Fruit fly (Drosophila melanogaster) whole organism, embryonic: ENCODE results near the gene CG31268.
A peak's percentile ranks its signal among the peaks of the same experiment; 100 is the strongest.

ENCODE experiments used
- Abd-B ChIP-seq: fragments of 200-800 bp; sonication (Bioruptor generic); optimal IDR thresholded peaks from 2 replicates; lab custom pipeline; 2018; ENCODE audit warnings: missing biosample characterization, mild to moderate bottlenecking, missing genetic modification characterization, moderate library complexity
- BEAF-32 ChIP-seq: fragments of 200-800 bp; sonication (Bioruptor generic); optimal IDR thresholded peaks from 3 replicates; lab custom pipeline; 2017; ENCODE audit warnings: missing biosample characterization, missing genetic modification characterization, mild to moderate bottlenecking, moderate library complexity, missing genetic modification reagents
- CG10267 ChIP-seq: fragments of 200-800 bp; sonication (Bioruptor generic); optimal IDR thresholded peaks from 2 replicates; lab custom pipeline; 2018; ENCODE audit warnings: missing biosample characterization, mild to moderate bottlenecking, missing genetic modification characterization, moderate library complexity
- CG13287 ChIP-seq: fragments of 200-800 bp; sonication (Bioruptor generic); IDR thresholded peaks from 2 replicates; pipeline ENCODE4 v1.3.6; 2022; ENCODE audit warnings: missing biosample characterization, missing genetic modification characterization; ENCODE audit not compliant: partially characterized antibody
- CG13424 ChIP-seq: fragments of 200-800 bp; sonication (Bioruptor generic); optimal IDR thresholded peaks from 2 replicates; lab custom pipeline; 2019; ENCODE audit warnings: missing biosample characterization, mild to moderate bottlenecking, missing genetic modification characterization, moderate library complexity
- CG1603 ChIP-seq: fragments of 200-800 bp; sonication (Bioruptor generic); optimal IDR thresholded peaks from 2 replicates; lab custom pipeline; 2019; ENCODE audit warnings: missing biosample characterization, mild to moderate bottlenecking, missing genetic modification characterization, moderate library complexity
- CG2202 ChIP-seq: fragments of 200-800 bp; sonication (Bioruptor generic); optimal IDR thresholded peaks from 2 replicates; lab custom pipeline; 2018; ENCODE audit warnings: missing biosample characterization, mild to moderate bottlenecking, missing genetic modification characterization
- CG30020 ChIP-seq: fragments of 200-800 bp; optimal IDR thresholded peaks from 2 replicates; lab custom pipeline; 2019; ENCODE audit warnings: missing biosample characterization, mild to moderate bottlenecking, missing genetic modification characterization, moderate library complexity
- CG33557 ChIP-seq: fragments of 200-800 bp; sonication (Bioruptor generic); optimal IDR thresholded peaks from 2 replicates; lab custom pipeline; 2019; ENCODE audit warnings: missing biosample characterization, mild to moderate bottlenecking, missing genetic modification characterization, moderate library complexity
- CG34376 ChIP-seq: fragments of 200-800 bp; sonication (Bioruptor generic); optimal IDR thresholded peaks from 2 replicates; lab custom pipeline; 2018; ENCODE audit warnings: missing biosample characterization, mild to moderate bottlenecking, missing genetic modification characterization
- CG3995 ChIP-seq: fragments of 200-800 bp; sonication (Bioruptor generic); optimal IDR thresholded peaks from 3 replicates; lab custom pipeline; 2016; ENCODE audit warnings: missing biosample characterization, missing genetic modification characterization
- CG6254 ChIP-seq: fragments of 200-800 bp; sonication (Bioruptor generic); optimal IDR thresholded peaks from 3 replicates; lab custom pipeline; 2017; ENCODE audit warnings: mild to moderate bottlenecking, missing biosample characterization, missing genetic modification reagents, missing genetic modification characterization
- CG6791 ChIP-seq: fragments of 200-800 bp; sonication (Bioruptor generic); IDR thresholded peaks from 3 replicates; pipeline ENCODE4 v1.3.6; 2022; ENCODE audit warnings: missing biosample characterization, missing genetic modification characterization; ENCODE audit not compliant: partially characterized antibody
- CHES-1-like ChIP-seq: fragments of 200-800 bp; sonication (Bioruptor generic); optimal IDR thresholded peaks from 2 replicates; lab custom pipeline; 2016; ENCODE audit warnings: missing biosample characterization, missing genetic modification characterization
- CoRest ChIP-seq: fragments of 200-800 bp; sonication (Bioruptor generic); optimal IDR thresholded peaks from 3 replicates; lab custom pipeline; 2018; ENCODE audit warnings: missing biosample characterization, mild to moderate bottlenecking, missing genetic modification characterization, moderate library complexity
- Dek ChIP-seq: fragments of 200-800 bp; sonication (Bioruptor generic); optimal IDR thresholded peaks from 3 replicates; lab custom pipeline; 2019; ENCODE audit warnings: missing biosample characterization, mild to moderate bottlenecking, missing genetic modification characterization, moderate library complexity
- Doc3 ChIP-seq: fragments of 200-800 bp; sonication (Bioruptor generic); IDR thresholded peaks from 3 replicates; pipeline ENCODE4 v1.3.6; 2022; ENCODE audit warnings: missing biosample characterization, missing genetic modification characterization; ENCODE audit not compliant: partially characterized antibody
- Dp ChIP-seq: fragments of 200-800 bp; sonication (Bioruptor generic); optimal IDR thresholded peaks from 2 replicates; lab custom pipeline; 2018; ENCODE audit warnings: missing biosample characterization, mild to moderate bottlenecking, missing genetic modification characterization, moderate library complexity
- E2f2 ChIP-seq: fragments of 200-800 bp; sonication (Bioruptor generic); IDR thresholded peaks from 2 replicates; pipeline ENCODE4 v1.3.6; 2022; ENCODE audit warnings: missing biosample characterization, missing genetic modification characterization
- HmgZ ChIP-seq: fragments of 200-800 bp; sonication (Bioruptor generic); optimal IDR thresholded peaks from 2 replicates; lab custom pipeline; 2018; ENCODE audit warnings: missing biosample characterization, mild to moderate bottlenecking, missing genetic modification characterization
- NC2β ChIP-seq: fragments of 200-800 bp; sonication (Bioruptor generic); optimal IDR thresholded peaks from 2 replicates; lab custom pipeline; 2016; ENCODE audit warnings: missing biosample characterization, missing genetic modification characterization
- Opbp ChIP-seq: fragments of 200-800 bp; sonication (Bioruptor generic); IDR thresholded peaks from 3 replicates; pipeline ENCODE4 v1.3.6; 2022; ENCODE audit warnings: missing biosample characterization, missing genetic modification characterization; ENCODE audit not compliant: partially characterized antibody
- Ptx1 ChIP-seq: fragments of 200-800 bp; sonication (Bioruptor generic); IDR thresholded peaks from 2 replicates; pipeline ENCODE4 v1.3.6; 2022; ENCODE audit warnings: missing biosample characterization, missing genetic modification characterization
- Sox100B ChIP-seq: fragments of 200-800 bp; sonication (Bioruptor generic); optimal IDR thresholded peaks from 3 replicates; lab custom pipeline; 2018; ENCODE audit warnings: missing biosample characterization, mild to moderate bottlenecking, missing genetic modification characterization
- Sry-δ ChIP-seq: fragments of 200-800 bp; sonication (Bioruptor generic); optimal IDR thresholded peaks from 2 replicates; lab custom pipeline; 2016; ENCODE audit warnings: missing biosample characterization, missing genetic modification characterization
- amos ChIP-seq: fragments of 200-800 bp; sonication (Bioruptor generic); IDR thresholded peaks from 2 replicates; pipeline ENCODE4 v1.3.6; 2022; ENCODE audit warnings: missing biosample characterization, missing genetic modification characterization; ENCODE audit not compliant: partially characterized antibody
- ap ChIP-seq: fragments of 200-800 bp; sonication (Bioruptor generic); IDR thresholded peaks from 2 replicates; pipeline ENCODE4 v1.3.6; 2022; ENCODE audit warnings: missing biosample characterization, missing genetic modification characterization
- disco-r ChIP-seq: fragments of 200-800 bp; sonication (Bioruptor generic); optimal IDR thresholded peaks from 2 replicates; lab custom pipeline; 2016; ENCODE audit warnings: missing biosample characterization, missing genetic modification characterization
- gcm2 ChIP-seq: fragments of 200-800 bp; sonication (Bioruptor generic); optimal IDR thresholded peaks from 2 replicates; lab custom pipeline; 2016; ENCODE audit warnings: missing biosample characterization, missing genetic modification characterization
- ind ChIP-seq: fragments of 200-800 bp; sonication (Bioruptor generic); optimal IDR thresholded peaks from 3 replicates; lab custom pipeline; 2016; ENCODE audit warnings: missing biosample characterization, missing genetic modification characterization
- insv ChIP-seq, 2 experiments: fragments of 200-800 bp; sonication (Bioruptor generic); optimal IDR thresholded peaks; 3 replicates each; lab custom pipeline; 2016 to 2018; ENCODE audit warnings: missing biosample characterization in 2 of 2, missing genetic modification characterization in 2 of 2
- kni ChIP-seq: fragments of 200-800 bp; sonication (Bioruptor generic); optimal IDR thresholded peaks from 3 replicates; lab custom pipeline; 2017; ENCODE audit warnings: mild to moderate bottlenecking, missing biosample characterization, missing genetic modification reagents, missing genetic modification characterization
- knrl ChIP-seq: fragments of 200-800 bp; sonication (Bioruptor generic); IDR thresholded peaks from 3 replicates; pipeline ENCODE4 v1.3.6; 2022; ENCODE audit warnings: missing biosample characterization, missing genetic modification characterization; ENCODE audit not compliant: partially characterized antibody
- lilli ChIP-seq: fragments of 200-800 bp; sonication (Bioruptor generic); optimal IDR thresholded peaks from 3 replicates; lab custom pipeline; 2016; ENCODE audit warnings: missing biosample characterization, missing genetic modification characterization
- luna ChIP-seq: fragments of 200-800 bp; sonication (Bioruptor generic); optimal IDR thresholded peaks from 2 replicates; lab custom pipeline; 2016; ENCODE audit warnings: missing biosample characterization, missing genetic modification characterization
- mam ChIP-seq: fragments of 200-800 bp; sonication (Bioruptor generic); optimal IDR thresholded peaks from 3 replicates; lab custom pipeline; 2016; ENCODE audit warnings: missing biosample characterization, missing genetic modification characterization
- nmo ChIP-seq: fragments of 200-800 bp; sonication (Bioruptor generic); optimal IDR thresholded peaks from 2 replicates; lab custom pipeline; 2018; ENCODE audit warnings: missing biosample characterization, mild to moderate bottlenecking, missing genetic modification characterization, moderate library complexity
- pzg ChIP-seq: fragments of 200-800 bp; sonication (Bioruptor generic); optimal IDR thresholded peaks from 3 replicates; lab custom pipeline; 2018; ENCODE audit warnings: missing biosample characterization, mild to moderate bottlenecking, missing genetic modification characterization, moderate library complexity
- row ChIP-seq: fragments of 200-800 bp; sonication (Bioruptor generic); IDR thresholded peaks from 3 replicates; pipeline ENCODE4 v1.3.6; 2022; ENCODE audit warnings: missing biosample characterization, missing genetic modification characterization
- seq ChIP-seq: fragments of 200-800 bp; sonication (Bioruptor generic); IDR thresholded peaks from 2 replicates; pipeline ENCODE4 v1.3.6; 2022; ENCODE audit warnings: missing biosample characterization, missing genetic modification characterization
- sna ChIP-seq: fragments of 200-800 bp; sonication (Bioruptor generic); IDR thresholded peaks from 2 replicates; pipeline ENCODE4 v1.3.6; 2022; ENCODE audit warnings: missing biosample characterization, missing genetic modification characterization; ENCODE audit not compliant: partially characterized antibody
- stwl ChIP-seq: fragments of 200-800 bp; sonication (Bioruptor generic); optimal IDR thresholded peaks from 3 replicates; lab custom pipeline; 2018; ENCODE audit warnings: missing biosample characterization, mild to moderate bottlenecking, missing genetic modification characterization, moderate library complexity
- vnd ChIP-seq: fragments of 200-800 bp; sonication (Bioruptor generic); IDR thresholded peaks from 3 replicates; pipeline ENCODE4 v1.3.6; 2022; ENCODE audit warnings: missing biosample characterization, missing genetic modification characterization; ENCODE audit not compliant: partially characterized antibody
- zen2 ChIP-seq: fragments of 200-800 bp; sonication (Bioruptor generic); IDR thresholded peaks from 3 replicates; pipeline ENCODE4 v1.3.6; 2022; ENCODE audit warnings: missing biosample characterization, missing genetic modification characterization; ENCODE audit not compliant: partially characterized antibody
- zfh2 ChIP-seq: fragments of 200-800 bp; sonication (Bioruptor generic); optimal IDR thresholded peaks from 2 replicates; lab custom pipeline; 2016; ENCODE audit warnings: missing biosample characterization, missing genetic modification characterization

Gene CG31268

DNA sequence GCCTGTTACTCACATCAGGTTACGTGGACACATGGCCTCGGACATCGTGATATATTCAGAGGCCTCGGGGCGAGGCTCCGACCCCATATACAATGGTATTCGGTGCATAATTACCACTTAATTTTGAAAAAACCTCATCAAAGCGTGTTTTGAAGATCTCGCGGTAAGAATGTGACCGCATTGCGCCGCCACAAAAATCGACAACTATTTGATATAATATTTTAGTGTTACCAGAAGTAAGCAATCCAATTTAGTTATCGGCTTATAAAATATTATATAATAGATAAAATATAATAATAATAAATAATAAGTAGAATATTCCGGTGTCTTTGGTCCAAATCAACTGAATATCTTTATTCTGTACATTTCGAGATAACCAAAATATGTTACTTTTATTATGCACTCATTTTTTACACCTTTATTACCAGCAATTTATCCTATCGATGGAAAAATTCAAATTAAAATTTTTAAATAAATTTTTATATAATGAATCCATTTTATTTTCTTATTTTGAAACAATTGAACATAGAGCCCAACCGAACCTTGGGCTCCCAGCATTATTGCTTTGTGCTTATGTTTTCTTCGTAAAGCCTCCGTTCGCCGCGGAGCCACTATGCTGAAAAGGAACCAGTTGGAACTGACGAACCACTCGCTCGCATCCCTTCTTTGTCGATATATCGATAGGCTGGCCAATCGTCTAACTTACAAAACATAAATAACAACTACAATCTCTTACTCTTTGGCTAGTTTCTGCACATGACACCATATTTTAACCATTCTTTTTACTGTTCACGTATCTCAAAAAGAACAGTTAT lies 8.6 kb downstream of the CG31268 start, which contains the start of the genes CG18213 and Trm7-32 (continued):
- TF ChIP-seq CG34376 (GFP tag; lab: Kevin White, UChicago) (no peak), seq (no peak), BEAF-32 (GFP tag; lab: Kevin White, UChicago) (peak; percentile 78), knrl (GFP tag; lab: Robert Waterston, UW) (peak; percentile 84), CG6254 (GFP tag; lab: Kevin White, UChicago) (peak; percentile 6), mam (peak; percentile 40), gcm2 (GFP tag; lab: Kevin White, UChicago) (no peak), luna (GFP tag; lab: Kevin White, UChicago) (peak; percentile 3), ind (GFP tag; lab: Kevin White, UChicago) (peak; percentile 3), row (GFP tag; lab: Robert Waterston, UW) (peak; percentile 89), vnd (GFP tag; lab: Robert Waterston, UW) (peak; percentile 86), CG2202 (tag; lab: Kevin White, UChicago) (no peak), NC2β (GFP tag; lab: Kevin White, UChicago) (no peak), Sry-δ (peak; percentile 77), HmgZ (peak; percentile 27), Sox100B (peak; percentile 1), ap (GFP tag; lab: Robert Waterston, UW) (no peak), amos (GFP tag; lab: Robert Waterston, UW) (peak; percentile 86), lilli (peak; percentile 32), Doc3 (GFP tag; lab: Robert Waterston, UW) (peak; percentile 76), insv (GFP tag; optimal IDR thresholded peaks at IDR 0.05; lab: Kevin White, UChicago) (peak in 1 of 2 experiments; percentile 18), CHES-1-like (GFP tag; lab: Kevin White, UChicago) (peak; percentile 29), Dp (peak; percentile 71)

DNA sequence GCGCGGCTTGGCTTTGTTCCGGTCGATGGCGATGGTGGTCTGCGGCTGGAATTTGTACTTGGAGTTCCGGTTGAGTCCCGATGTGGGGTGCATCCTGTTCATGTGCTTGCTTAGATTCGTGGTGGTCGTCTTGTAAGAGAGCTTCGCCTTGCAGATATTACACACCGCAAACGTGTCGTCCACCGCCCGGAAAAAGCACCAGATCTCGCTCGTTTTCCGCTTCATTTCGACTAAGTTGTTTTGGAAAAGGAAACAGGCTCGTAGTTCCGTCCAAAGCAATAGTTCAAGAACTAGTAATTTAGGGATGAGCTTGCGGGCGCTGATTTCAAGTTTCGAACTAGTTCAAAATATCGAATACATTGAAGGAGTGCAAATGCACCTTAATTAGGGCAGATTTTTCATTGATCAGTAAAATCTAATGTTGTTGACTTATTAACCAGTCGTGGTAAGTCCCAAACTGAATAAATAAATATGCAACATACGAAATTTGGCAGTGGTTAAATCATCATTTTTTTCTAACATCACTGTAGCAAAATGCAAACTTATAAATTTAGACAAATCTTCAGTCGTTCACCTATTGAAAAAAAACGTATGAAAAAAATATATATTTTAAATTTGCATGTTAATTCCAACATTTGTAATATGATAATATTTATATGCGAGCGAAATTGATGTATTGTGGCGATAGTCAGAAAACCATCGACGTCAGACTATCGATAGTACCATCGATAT lies 11.4 kb downstream of the CG31268 start, which contains the start of the genes bdwf and Patr-1:
Gene bdwf, minus strand, starts transcription at position 299 of the 732 bp plus-strand sequence.
Gene Patr-1, plus strand, starts transcription at position 727 of the 732 bp plus-strand sequence.
- TF ChIP-seq stwl (tag; lab: Kevin White, UChicago) (peak; percentile 32), CoRest (tag; lab: Kevin White, UChicago) (peak; percentile 46), nmo (peak; percentile 69), pzg (GFP tag; lab: Kevin White, UChicago) (peak; percentile 51), CG13287 (peak; percentile 89), zfh2 (GFP tag; lab: Kevin White, UChicago) (peak; percentile 2), sna (GFP tag; lab: Robert Waterston, UW) (peak; percentile 77), CG13424 (tag; lab: Kevin White, UChicago) (peak; percentile 41), CG30020 (tag; lab: Kevin White, UChicago) (peak; percentile 44), Ptx1 (GFP tag; lab: Robert Waterston, UW) (no peak), Doc3 (GFP tag; lab: Robert Waterston, UW) (peak; percentile 85), BEAF-32 (GFP tag; lab: Kevin White, UChicago) (peak; percentile 95), CG6791 (GFP tag; lab: Robert Waterston, UW) (peak; percentile 92), E2f2 (GFP tag; lab: Robert Waterston, UW) (peak; percentile 45), CG10267 (peak; percentile 44), CG1603 (tag; lab: Kevin White, UChicago) (peak; percentile 3), Dek (tag; lab: Kevin White, UChicago) (peak; percentile 36), disco-r (GFP tag; lab: Kevin White, UChicago) (peak; percentile 16), Opbp (peak; percentile 89), CG33557 (GFP tag; lab: Kevin White, UChicago) (no peak), CG3995 (GFP tag; lab: Kevin White, UChicago) (peak; percentile 92), kni (peak; percentile 67), zen2 (GFP tag; lab: Robert Waterston, UW) (peak; percentile 81; the same call in 2 of the 3 replicates), Abd-B (GFP tag; lab: Kevin White, UChicago) (no peak)
